Fruit fly (Drosophila melanogaster) whole organism, embryonic: ENCODE measurements around the gene Pde9.

ENCODE experiments used
- Ada2b ChIP-seq: fragments of 200-800 bp; sonication (Bioruptor generic); IDR thresholded peaks from 2 replicates; pipeline ENCODE4 v1.3.6; 2022; ENCODE audit warnings: missing biosample characterization, missing genetic modification characterization
- Bteb2 ChIP-seq: fragments of 200-800 bp; sonication (Bioruptor generic); optimal IDR thresholded peaks from 2 replicates; lab custom pipeline; 2016; ENCODE audit warnings: missing biosample characterization, missing genetic modification characterization
- CG10147 ChIP-seq: fragments of 200-800 bp; sonication (Bioruptor generic); optimal IDR thresholded peaks from 2 replicates; lab custom pipeline; 2019; ENCODE audit warnings: missing biosample characterization, mild to moderate bottlenecking, missing genetic modification characterization, moderate library complexity
- CG11093 ChIP-seq: fragments of 200-800 bp; sonication (Bioruptor generic); IDR thresholded peaks from 3 replicates; pipeline ENCODE4 v1.3.6; 2022; ENCODE audit warnings: missing biosample characterization, missing genetic modification characterization
- CG11504 ChIP-seq: fragments of 200-800 bp; sonication (Bioruptor generic); optimal IDR thresholded peaks from 3 replicates; lab custom pipeline; 2019; ENCODE audit warnings: missing biosample characterization, mild to moderate bottlenecking, missing genetic modification characterization, moderate library complexity
- CG12659 ChIP-seq: fragments of 200-800 bp; sonication (Bioruptor generic); optimal IDR thresholded peaks from 3 replicates; lab custom pipeline; 2017; ENCODE audit warnings: mild to moderate bottlenecking, missing biosample characterization, missing genetic modification reagents, missing genetic modification characterization
- CG13296 ChIP-seq: fragments of 200-800 bp; sonication (Bioruptor generic); optimal IDR thresholded peaks from 3 replicates; lab custom pipeline; 2018; ENCODE audit warnings: missing biosample characterization, mild to moderate bottlenecking, missing genetic modification characterization
- CG13424 ChIP-seq: fragments of 200-800 bp; sonication (Bioruptor generic); optimal IDR thresholded peaks from 2 replicates; lab custom pipeline; 2019; ENCODE audit warnings: missing biosample characterization, mild to moderate bottlenecking, missing genetic modification characterization, moderate library complexity
- CG13894 ChIP-seq: fragments of 200-800 bp; sonication (Bioruptor generic); optimal IDR thresholded peaks from 3 replicates; lab custom pipeline; 2018; ENCODE audit warnings: missing biosample characterization, mild to moderate bottlenecking, missing genetic modification characterization, moderate library complexity
- CG15269 ChIP-seq: fragments of 200-800 bp; sonication (Bioruptor generic); optimal IDR thresholded peaks from 2 replicates; lab custom pipeline; 2018; ENCODE audit warnings: missing biosample characterization, mild to moderate bottlenecking, missing genetic modification characterization, moderate library complexity
- CG18262 ChIP-seq: fragments of 200-800 bp; optimal IDR thresholded peaks from 3 replicates; lab custom pipeline; 2019; ENCODE audit warnings: missing biosample characterization, mild to moderate bottlenecking, missing genetic modification characterization, moderate library complexity
- CG18599 ChIP-seq: fragments of 200-800 bp; sonication (Bioruptor generic); optimal IDR thresholded peaks from 3 replicates; lab custom pipeline; 2017; ENCODE audit warnings: missing biosample characterization, missing genetic modification characterization, mild to moderate bottlenecking, moderate library complexity, missing genetic modification reagents
- CG2120 ChIP-seq: fragments of 200-800 bp; sonication (Bioruptor generic); optimal IDR thresholded peaks from 3 replicates; lab custom pipeline; 2016; ENCODE audit warnings: missing biosample characterization, missing genetic modification characterization
- CG2678 ChIP-seq: fragments of 200-800 bp; sonication (Bioruptor generic); optimal IDR thresholded peaks from 3 replicates; lab custom pipeline; 2019; ENCODE audit warnings: missing biosample characterization, mild to moderate bottlenecking, missing genetic modification characterization, moderate library complexity
- CG31441 ChIP-seq: fragments of 200-800 bp; sonication (Bioruptor generic); IDR thresholded peaks from 2 replicates; pipeline ENCODE4 v1.3.6; 2022; ENCODE audit warnings: missing biosample characterization, missing genetic modification characterization
- CG3281 ChIP-seq: fragments of 200-800 bp; sonication (Bioruptor generic); optimal IDR thresholded peaks from 3 replicates; lab custom pipeline; 2017; ENCODE audit warnings: missing biosample characterization, mild to moderate bottlenecking, missing genetic modification characterization
- CG7556 ChIP-seq: fragments of 200-800 bp; sonication (Bioruptor generic); optimal IDR thresholded peaks from 2 replicates; lab custom pipeline; 2017; ENCODE audit warnings: missing biosample characterization, mild to moderate bottlenecking, missing genetic modification characterization
- CG7839 ChIP-seq: fragments of 200-800 bp; sonication (Bioruptor generic); optimal IDR thresholded peaks from 3 replicates; lab custom pipeline; 2018; ENCODE audit warnings: missing biosample characterization, mild to moderate bottlenecking, missing genetic modification characterization, moderate library complexity
- CoRest ChIP-seq: fragments of 200-800 bp; sonication (Bioruptor generic); optimal IDR thresholded peaks from 3 replicates; lab custom pipeline; 2018; ENCODE audit warnings: missing biosample characterization, mild to moderate bottlenecking, missing genetic modification characterization, moderate library complexity
- D19A ChIP-seq: fragments of 200-800 bp; optimal IDR thresholded peaks from 3 replicates; lab custom pipeline; 2019; ENCODE audit warnings: missing biosample characterization, mild to moderate bottlenecking, missing genetic modification characterization, moderate library complexity
- Dek ChIP-seq: fragments of 200-800 bp; sonication (Bioruptor generic); optimal IDR thresholded peaks from 3 replicates; lab custom pipeline; 2019; ENCODE audit warnings: missing biosample characterization, mild to moderate bottlenecking, missing genetic modification characterization, moderate library complexity
- Dref ChIP-seq: fragments of 200-800 bp; sonication (Bioruptor generic); IDR thresholded peaks from 2 replicates; pipeline ENCODE4 v1.3.6; 2022; ENCODE audit warnings: missing biosample characterization, missing genetic modification characterization
- Fer1 ChIP-seq: fragments of 200-800 bp; sonication (Bioruptor generic); optimal IDR thresholded peaks from 2 replicates; lab custom pipeline; 2017; ENCODE audit warnings: missing biosample characterization, mild to moderate bottlenecking, missing genetic modification characterization
- Fer3 ChIP-seq: fragments of 200-800 bp; sonication (Bioruptor generic); optimal IDR thresholded peaks from 2 replicates; lab custom pipeline; 2018; ENCODE audit warnings: missing biosample characterization, mild to moderate bottlenecking, missing genetic modification characterization, moderate library complexity
- H2.0 ChIP-seq: fragments of 200-800 bp; sonication (Bioruptor generic); IDR thresholded peaks from 2 replicates; pipeline ENCODE4 v1.3.6; 2022; ENCODE audit warnings: missing biosample characterization, missing genetic modification characterization
- Hand ChIP-seq: fragments of 200-800 bp; sonication (Bioruptor generic); optimal IDR thresholded peaks from 2 replicates; lab custom pipeline; 2017; ENCODE audit warnings: mild to moderate bottlenecking, missing biosample characterization, missing genetic modification reagents, missing genetic modification characterization
- Hmr ChIP-seq: fragments of 200-800 bp; sonication (Bioruptor generic); optimal IDR thresholded peaks from 3 replicates; lab custom pipeline; 2017; ENCODE audit warnings: mild to moderate bottlenecking, missing biosample characterization, missing genetic modification reagents, missing genetic modification characterization
- Hr51 ChIP-seq, 2 experiments: fragments of 200-800 bp; sonication (Bioruptor generic); optimal IDR thresholded peaks; 2 replicates in 1 of 2; 3 replicates in 1 of 2; lab custom pipeline; 2016 to 2018; ENCODE audit warnings: missing biosample characterization in 2 of 2, missing genetic modification characterization in 2 of 2, mild to moderate bottlenecking in 1 of 2, moderate library complexity in 1 of 2
- Meics ChIP-seq: fragments of 200-800 bp; sonication (Bioruptor generic); optimal IDR thresholded peaks from 2 replicates; lab custom pipeline; 2017; ENCODE audit warnings: missing biosample characterization, mild to moderate bottlenecking, missing genetic modification characterization
- Oli ChIP-seq: fragments of 200-800 bp; sonication (Bioruptor generic); optimal IDR thresholded peaks from 2 replicates; lab custom pipeline; 2018; ENCODE audit warnings: missing biosample characterization, mild to moderate bottlenecking, missing genetic modification characterization, moderate library complexity
- PHDP ChIP-seq: fragments of 200-800 bp; sonication (Bioruptor generic); optimal IDR thresholded peaks from 3 replicates; lab custom pipeline; 2018; ENCODE audit warnings: missing biosample characterization, mild to moderate bottlenecking, missing genetic modification characterization, moderate library complexity
- Sox100B ChIP-seq: fragments of 200-800 bp; sonication (Bioruptor generic); optimal IDR thresholded peaks from 3 replicates; lab custom pipeline; 2018; ENCODE audit warnings: missing biosample characterization, mild to moderate bottlenecking, missing genetic modification characterization
- Trl ChIP-seq, 3 experiments: fragments of >200 bp in 2 of 3; fragments of 200-800 bp in 1 of 3; sonication (Bioruptor generic) in 1 of 3; optimal IDR thresholded peaks; 2 replicates in 1 of 3; 3 replicates in 2 of 3; lab custom pipeline; 2016 to 2017; ENCODE audit warnings: missing biosample characterization in 1 of 3, missing genetic modification characterization in 1 of 3
- abd-A ChIP-seq: fragments of 200-800 bp; sonication (Bioruptor generic); optimal IDR thresholded peaks from 3 replicates; lab custom pipeline; 2019; ENCODE audit warnings: missing biosample characterization, mild to moderate bottlenecking, missing genetic modification characterization, moderate library complexity
- bsh ChIP-seq, 2 experiments: fragments of 200-800 bp; sonication (Bioruptor generic); optimal IDR thresholded peaks; 2 replicates each; lab custom pipeline; 2017 to 2018; ENCODE audit warnings: mild to moderate bottlenecking in 2 of 2, missing biosample characterization in 2 of 2, missing genetic modification characterization in 2 of 2, moderate library complexity in 1 of 2
- caup ChIP-seq: fragments of 200-800 bp; sonication (Bioruptor generic); optimal IDR thresholded peaks from 3 replicates; lab custom pipeline; 2017; ENCODE audit warnings: missing biosample characterization, mild to moderate bottlenecking, missing genetic modification characterization, moderate library complexity; ENCODE audit not compliant: severe bottlenecking
- cg ChIP-seq: fragments of 200-800 bp; sonication (Bioruptor generic); optimal IDR thresholded peaks from 3 replicates; lab custom pipeline; 2019; ENCODE audit warnings: missing biosample characterization, mild to moderate bottlenecking, missing genetic modification characterization, moderate library complexity
- ewg ChIP-seq: fragments of 200-800 bp; sonication (Bioruptor generic); optimal IDR thresholded peaks from 3 replicates; lab custom pipeline; 2017; ENCODE audit warnings: mild to moderate bottlenecking, missing biosample characterization, missing genetic modification reagents, missing genetic modification characterization
- gem ChIP-seq: fragments of 200-800 bp; sonication (Bioruptor generic); optimal IDR thresholded peaks from 2 replicates; lab custom pipeline; 2019; ENCODE audit warnings: missing biosample characterization, mild to moderate bottlenecking, missing genetic modification characterization, moderate library complexity
- hkb ChIP-seq, 2 experiments: fragments of 200-800 bp in 1 of 2; fragments of >200 bp in 1 of 2; sonication (Bioruptor generic) in 1 of 2; IDR thresholded peaks in 1 of 2; optimal IDR thresholded peaks in 1 of 2; 2 replicates each; pipeline versions ENCODE4 v1.3.6 to Lab custom; 2017 to 2022; ENCODE audit warnings: missing biosample characterization in 1 of 2, missing genetic modification characterization in 1 of 2
- lab ChIP-seq: fragments of 200-800 bp; sonication (Bioruptor generic); optimal IDR thresholded peaks from 3 replicates; lab custom pipeline; 2017; ENCODE audit warnings: missing biosample characterization, missing genetic modification characterization, mild to moderate bottlenecking, moderate library complexity, missing genetic modification reagents
- lbe ChIP-seq: fragments of 200-800 bp; sonication (Bioruptor generic); optimal IDR thresholded peaks from 2 replicates; lab custom pipeline; 2016; ENCODE audit warnings: missing biosample characterization, mild to moderate bottlenecking, missing genetic modification characterization
- mam ChIP-seq: fragments of 200-800 bp; sonication (Bioruptor generic); optimal IDR thresholded peaks from 3 replicates; lab custom pipeline; 2016; ENCODE audit warnings: missing biosample characterization, missing genetic modification characterization
- row ChIP-seq: fragments of 200-800 bp; sonication (Bioruptor generic); IDR thresholded peaks from 3 replicates; pipeline ENCODE4 v1.3.6; 2022; ENCODE audit warnings: missing biosample characterization, missing genetic modification characterization
- scrt ChIP-seq: fragments of 200-800 bp; sonication (Bioruptor generic); optimal IDR thresholded peaks from 2 replicates; lab custom pipeline; 2018; ENCODE audit warnings: missing biosample characterization, mild to moderate bottlenecking, missing genetic modification characterization, moderate library complexity
- sug ChIP-seq: fragments of 200-800 bp; optimal IDR thresholded peaks from 2 replicates; lab custom pipeline; 2019; ENCODE audit warnings: missing biosample characterization, mild to moderate bottlenecking, missing genetic modification characterization, moderate library complexity
- usp ChIP-seq: fragments of >200 bp; optimal IDR thresholded peaks from 2 replicates; lab custom pipeline; 2017; ENCODE audit warnings: missing biosample characterization, missing genetic modification characterization
- zen2 ChIP-seq: fragments of 200-800 bp; sonication (Bioruptor generic); IDR thresholded peaks from 3 replicates; pipeline ENCODE4 v1.3.6; 2022; ENCODE audit warnings: missing biosample characterization, missing genetic modification characterization; ENCODE audit not compliant: partially characterized antibody

Pde9 gene

DNA sequence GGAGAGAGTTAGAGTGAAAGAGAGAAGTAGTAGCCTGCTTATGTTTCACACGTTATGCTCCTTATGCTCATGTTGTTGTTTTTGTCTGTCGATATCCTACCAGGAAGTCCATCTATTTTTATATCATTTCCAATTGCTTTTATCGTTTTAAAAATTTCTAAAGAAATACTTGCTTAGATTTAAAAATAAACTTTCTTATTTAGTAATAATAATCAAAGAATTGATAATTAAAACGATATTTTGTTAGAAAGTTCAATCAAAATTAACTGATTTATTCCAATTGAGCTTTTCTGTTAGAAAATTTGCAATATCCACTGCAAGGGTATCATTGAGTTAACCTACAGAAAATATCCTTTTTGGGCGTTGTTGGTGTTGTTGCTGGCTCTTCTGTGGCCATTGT lies 27.3 kb downstream of the Pde9 start:
- TF ChIP-seq CG7839 (tag; lab: Kevin White, UChicago) (peak; percentile 53), Hmr (GFP tag; lab: Kevin White, UChicago) (peak; percentile 29), hkb (optimal IDR thresholded peaks at IDR 0.05; lab: Kevin White, UChicago) (no peak), hkb (GFP tag; IDR thresholded peaks at IDR 0.05; lab: Robert Waterston, UW) (no peak), CG15269 (peak; percentile 27), D19A (tag; lab: Kevin White, UChicago) (peak; percentile 83), abd-A (tag; lab: Kevin White, UChicago) (peak; percentile 20), Fer1 (GFP tag; lab: Kevin White, UChicago) (peak; percentile 65), usp (GFP tag; lab: Kevin White, UChicago) (no peak), row (GFP tag; lab: Robert Waterston, UW) (peak; percentile 66), bsh (GFP tag; optimal IDR thresholded peaks at IDR 0.05; lab: Kevin White, UChicago) (no peak), lbe (GFP tag; lab: Kevin White, UChicago) (no peak), CoRest (tag; lab: Kevin White, UChicago) (peak; percentile 30), mam (GFP tag; lab: Kevin White, UChicago) (no peak), Hand (GFP tag; lab: Kevin White, UChicago) (peak; percentile 22), gem (tag; lab: Kevin White, UChicago) (peak; percentile 56), CG12659 (GFP tag; lab: Kevin White, UChicago) (peak; percentile 8), Ada2b (GFP tag; lab: Robert Waterston, UW) (no peak), ewg (GFP tag; lab: Kevin White, UChicago) (peak; percentile 51), CG2120 (GFP tag; lab: Kevin White, UChicago) (peak; percentile 15), CG11504 (peak; percentile 54), CG11093 (GFP tag; lab: Robert Waterston, UW) (no peak), CG3281 (GFP tag; lab: Kevin White, UChicago) (peak; percentile 24), Meics (GFP tag; lab: Kevin White, UChicago) (peak; percentile 47), cg (no peak), Sox100B (peak; percentile 11), lab (GFP tag; lab: Kevin White, UChicago) (peak; percentile 38), CG13894 (tag; lab: Kevin White, UChicago) (peak; percentile 13), CG2678 (tag; lab: Kevin White, UChicago) (peak; percentile 67), CG31441 (GFP tag; lab: Robert Waterston, UW) (0 out of 2 replicates have a peak, but pooled peaks have one; percentile 17), Oli (tag; lab: Kevin White, UChicago) (peak; percentile 5), PHDP (tag; lab: Kevin White, UChicago) (peak; percentile 10), Trl (optimal IDR thresholded peaks at IDR 0.05; lab: Kevin White, UChicago) (peak in 1 of 2 experiments; percentile 51), Trl (GFP tag; optimal IDR thresholded peaks at IDR 0.05; lab: Kevin White, UChicago) (no peak), sug (tag; lab: Kevin White, UChicago) (peak; percentile 4), CG7556 (GFP tag; lab: Kevin White, UChicago) (peak; percentile 45), CG18599 (GFP tag; lab: Kevin White, UChicago) (peak; percentile 75), scrt (GFP tag; lab: Kevin White, UChicago) (peak; percentile 14), Fer3 (peak; percentile 19), CG13424 (tag; lab: Kevin White, UChicago) (peak; percentile 31), caup (GFP tag; lab: Kevin White, UChicago) (no peak), Hr51 (GFP tag; optimal IDR thresholded peaks at IDR 0.05; lab: Kevin White, UChicago) (peak in 1 of 2 experiments; percentile 52), Bteb2 (GFP tag; lab: Kevin White, UChicago) (no peak), CG18262 (tag; lab: Kevin White, UChicago) (peak; percentile 1), CG10147 (GFP tag; lab: Kevin White, UChicago) (peak; percentile 28), Dref (GFP tag; lab: Robert Waterston, UW) (no peak), H2.0 (GFP tag; lab: Robert Waterston, UW) (no peak), Dek (tag; lab: Kevin White, UChicago) (peak; percentile 6), CG13296 (GFP tag; lab: Kevin White, UChicago) (peak; percentile 41), zen2 (GFP tag; lab: Robert Waterston, UW) (no peak)
